Worm (Caenorhabditis elegans): ENCODE data around the gene F55F10.1.

F55F10.1 gene

DNA sequence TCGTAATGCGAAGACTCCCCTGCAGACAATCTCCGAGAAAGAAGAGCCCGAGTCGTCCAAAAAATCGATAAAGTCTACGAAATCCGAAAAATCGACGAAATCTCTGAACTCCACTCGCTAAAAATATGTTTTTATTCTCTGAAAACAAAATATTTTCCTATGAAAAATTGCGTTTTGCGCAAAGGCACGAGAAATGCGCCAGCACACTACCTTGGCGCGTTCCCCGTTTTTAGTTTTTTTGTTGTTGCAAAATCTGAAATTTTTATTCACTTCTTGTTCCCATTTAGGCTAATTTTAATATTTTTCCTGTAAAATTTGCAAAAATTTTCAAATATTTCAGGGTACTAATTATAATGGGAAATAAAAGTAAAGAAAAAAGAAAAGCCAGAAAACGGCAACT lies at the start of gene F55F10.1:
Gene F55F10.1 (plus strand): TSS at position 341 of the 400 bp plus-strand sequence.
- TF ChIP-seq fos-1 (tag; optimal IDR thresholded peaks at IDR 0.05) (no peak), mdl-1 (tag; optimal IDR thresholded peaks at IDR 0.05) (no peak), ama-1 (optimal IDR thresholded peaks at IDR 0.05) (no peak), hlh-11 (tag; optimal IDR thresholded peaks at IDR 0.05) (peak; percentile 40), nhr-41 (GFP tag; IDR thresholded peaks at IDR 0.05) (no peak), gei-8 (GFP tag; optimal IDR thresholded peaks at IDR 0.05) (no peak), nhr-25 (tag; optimal IDR thresholded peaks at IDR 0.05; ENCODE audit: borderline replicate concordance, insufficient read depth) (no peak), egl-43 (GFP tag; IDR thresholded peaks at IDR 0.05) (no peak), madf-9 (GFP tag; conservative IDR thresholded peaks at IDR 0.05) (no peak), skn-1 (tag; optimal IDR thresholded peaks at IDR 0.05) (no peak), F26F4.8 (GFP tag; conservative IDR thresholded peaks at IDR 0.05) (no peak), mep-1 (tag; optimal IDR thresholded peaks at IDR 0.05) (no peak), ceh-82 (tag; optimal IDR thresholded peaks at IDR 0.05) (no peak), dmd-8 (GFP tag; IDR thresholded peaks at IDR 0.05) (no peak), spr-1 (tag; optimal IDR thresholded peaks at IDR 0.05) (no peak), R02D3.7 (tag; optimal IDR thresholded peaks at IDR 0.05) (no peak), lim-7 (GFP tag; IDR thresholded peaks at IDR 0.05) (no peak), nhr-102 (tag; optimal IDR thresholded peaks at IDR 0.05) (peak; percentile 44), mxl-2 (GFP tag; conservative IDR thresholded peaks at IDR 0.05) (no peak), ceh-62 (tag; optimal IDR thresholded peaks at IDR 0.05) (no peak), nhr-76 (tag; optimal IDR thresholded peaks at IDR 0.05) (no peak), F10B5.3 (tag; optimal IDR thresholded peaks at IDR 0.05) (no peak), hlh-30 (tag; optimal IDR thresholded peaks at IDR 0.05; ENCODE audit: insufficient read depth) (no peak), dmd-9 (GFP tag; IDR thresholded peaks at IDR 0.05) (no peak), lin-38 (GFP tag; IDR thresholded peaks at IDR 0.05) (peak; percentile 87), aly-2 (tag; optimal IDR thresholded peaks at IDR 0.05) (no peak), php-3 (GFP tag; IDR thresholded peaks at IDR 0.05) (no peak), Y75B8A.6 (GFP tag; IDR thresholded peaks at IDR 0.05) (no peak), pha-4 (GFP tag; IDR thresholded peaks at IDR 0.05) (no peak), pha-4 (tag; optimal IDR thresholded peaks at IDR 0.05) (no peak), zip-11 (GFP tag; IDR thresholded peaks at IDR 0.05) (no peak), set-16 (GFP tag; IDR thresholded peaks at IDR 0.05) (no peak), ceh-28 (tag; optimal IDR thresholded peaks at IDR 0.05) (peak; percentile 22), lin-13 (GFP tag; optimal IDR thresholded peaks at IDR 0.05) (no peak), mxl-3 (GFP tag; optimal IDR thresholded peaks at IDR 0.05) (no peak), ZK337.2 (GFP tag; IDR thresholded peaks at IDR 0.05) (no peak), cey-2 (tag; optimal IDR thresholded peaks at IDR 0.05; ENCODE audit: borderline replicate concordance, insufficient read depth) (no peak), Y48G9A.11 (GFP tag; IDR thresholded peaks at IDR 0.05) (no peak), hif-1 (tag; optimal IDR thresholded peaks at IDR 0.05) (peak in 1 of 2 experiments; percentile 24), F37D6.2 (tag; optimal IDR thresholded peaks at IDR 0.05) (no peak), snpc-4 (tag; optimal IDR thresholded peaks at IDR 0.05) (no peak), zip-2 (tag; optimal IDR thresholded peaks at IDR 0.05) (no peak), T20F7.1 (GFP tag; optimal IDR thresholded peaks at IDR 0.05) (no peak), zag-1 (tag; optimal IDR thresholded peaks at IDR 0.05) (no peak), ztf-11 (tag; optimal IDR thresholded peaks at IDR 0.05) (no peak), fkh-10 (GFP tag; optimal IDR thresholded peaks at IDR 0.05) (no peak), lin-1 (GFP tag; IDR thresholded peaks at IDR 0.05) (no peak), daf-8 (GFP tag; IDR thresholded peaks at IDR 0.05) (no peak), dmd-6 (GFP tag; IDR thresholded peaks at IDR 0.05) (peak; percentile 50), daf-16 (GFP tag; optimal IDR thresholded peaks at IDR 0.05) (peak in 1 of 2 experiments; percentile 70), daf-16 (tag; optimal IDR thresholded peaks at IDR 0.05) (peak; percentile 22), duxl-1 (tag; optimal IDR thresholded peaks at IDR 0.05; ENCODE audit: poor library complexity) (no peak), arid-1 (GFP tag; conservative IDR thresholded peaks at IDR 0.05) (no peak)

Data from whole organism, L4 larva.